Worm (Caenorhabditis elegans) whole organism, early embryonic: ENCODE data around the gene Y77E11A.23.

Source experiments
- F13C5.2 ChIP-seq: sonication (generic microtip); optimal IDR thresholded peaks from 2 replicates; lab custom pipeline; 2017; ENCODE audit warnings: mild to moderate bottlenecking, missing genetic modification characterization, inconsistent platforms, missing compliant biosample characterization
- ama-1 ChIP-seq: fragments of 150-350 bp; optimal IDR thresholded peaks from 2 replicates; lab custom pipeline; 2014
- ceh-13 ChIP-seq: fragments of 200-800 bp; sonication (Bioruptor generic); optimal IDR thresholded peaks from 2 replicates; lab custom pipeline; 2018; ENCODE audit warnings: mild to moderate bottlenecking, missing genetic modification characterization, missing compliant biosample characterization
- flt-1 ChIP-seq: fragments of 200-800 bp; sonication (Bioruptor generic); IDR thresholded peaks from 2 replicates; pipeline ENCODE4 v1.3.6; 2022; ENCODE audit warnings: missing genetic modification characterization, missing compliant biosample characterization
- hmbx-1 ChIP-seq: sonication (generic microtip); optimal IDR thresholded peaks from 2 replicates; lab custom pipeline; 2016; ENCODE audit warnings: mild to moderate bottlenecking, missing genetic modification characterization, missing compliant biosample characterization
- hmg-4 ChIP-seq: fragments of 200-800 bp; sonication (Bioruptor generic); optimal IDR thresholded peaks from 2 replicates; lab custom pipeline; 2018; ENCODE audit warnings: mild to moderate bottlenecking, missing genetic modification characterization, missing compliant biosample characterization
- scrt-1 ChIP-seq: fragments of 200-800 bp; sonication (Bioruptor generic); IDR thresholded peaks from 2 replicates; pipeline ENCODE4 v1.3.6; 2022; ENCODE audit warnings: missing genetic modification characterization, missing compliant biosample characterization
- tbx-11 ChIP-seq: fragments of 200-800 bp; sonication (Bioruptor generic); IDR thresholded peaks from 2 replicates; pipeline ENCODE4 v1.3.6; 2022; ENCODE audit warnings: missing genetic modification characterization, missing compliant biosample characterization
- tbx-37 ChIP-seq: fragments of 200-800 bp; sonication (Bioruptor generic); conservative IDR thresholded peaks from 2 replicates; pipeline ENCODE4 v1.3.6; 2022; ENCODE audit warnings: missing genetic modification reagents, missing genetic modification characterization, missing compliant biosample characterization

DNA sequence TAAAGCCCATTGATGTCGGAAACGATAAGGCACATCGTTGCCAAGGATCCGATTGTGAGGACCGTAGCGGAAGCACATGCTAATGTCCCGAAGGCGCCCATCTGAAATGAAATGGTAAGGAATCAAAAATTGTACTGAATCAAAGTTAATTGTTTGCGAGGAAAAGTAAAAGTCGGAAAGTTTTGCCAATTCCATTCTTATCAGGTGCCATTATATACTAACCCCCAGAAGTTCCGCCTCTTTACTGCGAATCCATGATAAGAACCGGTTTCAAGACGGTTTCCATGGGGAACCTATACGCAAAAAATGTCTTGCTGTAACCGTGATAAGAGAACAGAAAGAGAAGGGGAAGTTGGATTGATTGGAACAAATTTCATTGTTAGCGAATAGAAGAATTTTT, 30.5 kb upstream of the Y77E11A.23 start, which contains the start of gene col-106:
- no peak for TF ChIP-seq ama-1 (lab: Kevin White, UChicago)
- TF ChIP-seq flt-1 (GFP tag; lab: Robert Waterston, UW): no peak
- no peak for TF ChIP-seq scrt-1
- no peak for TF ChIP-seq tbx-11
- TF ChIP-seq hmg-4 (GFP tag; lab: Kevin White, UChicago): no peak
- TF ChIP-seq ceh-13: no peak
- no peak for TF ChIP-seq F13C5.2 (tag; lab: Kevin White, UChicago)
- no peak for TF ChIP-seq tbx-37 (GFP tag; lab: Robert Waterston, UW)
- TF ChIP-seq hmbx-1: no peak
